Worm (Caenorhabditis elegans) whole organism, young adult: Measurements from ENCODE around the gene ZK1307.3.

Experiments used
- ZK185.1 ChIP-seq: sonication (generic microtip); optimal IDR thresholded peaks from 2 replicates; lab custom pipeline; 2016; ENCODE audit warnings: mild to moderate bottlenecking, missing genetic modification characterization, missing compliant biosample characterization; ENCODE audit not compliant: poor library complexity, severe bottlenecking
- dpl-1 ChIP-seq: fragments of 150-350 bp; optimal IDR thresholded peaks from 2 replicates; lab custom pipeline; 2014; ENCODE audit warnings: missing biosample characterization, missing genetic modification reagents, missing genetic modification characterization
- snpc-3.4 ChIP-seq: sonication (generic microtip); optimal IDR thresholded peaks from 2 replicates; lab custom pipeline; 2017; ENCODE audit warnings: missing genetic modification characterization, mild to moderate bottlenecking, missing compliant biosample characterization, antibody characterized with exemption, moderate library complexity, missing genotype, missing genetic modification reagents

DNA sequence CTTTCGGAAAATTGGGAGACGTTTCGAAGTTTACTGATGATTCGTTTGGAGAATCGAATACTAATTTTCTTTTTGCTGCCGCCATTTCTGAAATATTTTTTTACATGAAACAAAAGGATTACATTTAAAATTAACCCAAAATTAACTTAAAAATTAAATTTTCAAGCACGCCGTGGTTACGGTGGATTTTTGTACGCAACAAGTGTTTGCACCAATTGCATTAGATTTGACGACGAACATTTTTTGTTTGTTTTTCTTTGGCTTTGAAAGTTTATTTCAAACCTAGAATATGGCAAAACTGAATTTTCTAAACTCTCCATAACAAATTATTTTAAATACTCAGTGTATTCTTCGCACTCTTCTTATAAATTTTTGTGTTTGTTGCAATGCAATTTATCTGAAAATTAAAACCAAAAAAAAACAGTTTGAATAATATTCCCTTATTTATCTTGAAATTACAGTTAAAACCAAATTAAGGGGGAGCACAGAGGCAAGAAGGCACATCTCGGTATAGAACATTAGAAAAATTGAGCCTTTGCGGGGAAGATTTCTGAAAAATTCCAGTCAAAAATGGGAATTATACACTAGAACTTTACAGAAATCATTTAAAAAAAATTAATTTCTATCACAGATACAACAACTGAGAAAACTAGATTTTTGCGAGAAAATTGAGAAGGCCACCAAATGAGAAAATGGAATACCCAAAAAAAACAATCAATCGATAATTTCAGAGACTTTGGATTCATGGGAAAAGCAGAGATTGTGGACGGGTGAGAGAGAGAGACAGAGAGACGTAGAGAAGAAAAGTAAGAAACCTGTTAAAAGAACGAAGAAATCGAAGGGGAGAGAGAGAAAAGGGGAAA, 35.5 kb downstream of the ZK1307.3 start, which contains the start of gene hal-3:
- TF ChIP-seq dpl-1 (no peak), ZK185.1 (peak; percentile 36), snpc-3.4 (tag; lab: Kevin White, UChicago) (no peak)
